Worm (Caenorhabditis elegans) whole organism, L2 larva: ENCODE results near the gene K10C2.6.

Experiments used
- C34F6.9 ChIP-seq: fragments of 150-350 bp; optimal IDR thresholded peaks from 2 replicates; lab custom pipeline; 2014; ENCODE audit warnings: missing biosample characterization, missing genetic modification characterization
- F13H6.1 ChIP-seq: sonication (generic microtip); optimal IDR thresholded peaks from 2 replicates; lab custom pipeline; 2016; ENCODE audit warnings: missing genetic modification characterization, missing compliant biosample characterization
- ZK546.5 ChIP-seq: sonication (generic microtip); optimal IDR thresholded peaks from 2 replicates; lab custom pipeline; 2017; ENCODE audit warnings: missing biosample characterization, missing genetic modification characterization
- alr-1 ChIP-seq: fragments of 150-350 bp; optimal IDR thresholded peaks from 2 replicates; lab custom pipeline; 2014; ENCODE audit warnings: missing biosample characterization, missing genetic modification characterization
- ama-1 ChIP-seq: fragments of 150-350 bp; optimal IDR thresholded peaks from 2 replicates; lab custom pipeline; 2018; ENCODE audit warnings: inconsistent platforms
- blmp-1 ChIP-seq: sonication (generic microtip); optimal IDR thresholded peaks from 2 replicates; lab custom pipeline; 2017; ENCODE audit warnings: missing genetic modification characterization, mild to moderate bottlenecking, missing compliant biosample characterization, antibody characterized with exemption, moderate library complexity; ENCODE audit not compliant: insufficient read depth
- ceh-16 ChIP-seq: fragments of 150-350 bp; optimal IDR thresholded peaks from 2 replicates; lab custom pipeline; 2014; ENCODE audit warnings: missing biosample characterization, missing genetic modification characterization
- ceh-82 ChIP-seq: fragments of 150-350 bp; optimal IDR thresholded peaks from 2 replicates; lab custom pipeline; 2014; ENCODE audit warnings: missing biosample characterization, missing genetic modification characterization
- crh-2 ChIP-seq: sonication (generic microtip); optimal IDR thresholded peaks from 2 replicates; lab custom pipeline; 2017; ENCODE audit warnings: missing biosample characterization, missing genetic modification characterization
- dmd-4 ChIP-seq: sonication (generic microtip); optimal IDR thresholded peaks from 2 replicates; lab custom pipeline; 2017; ENCODE audit warnings: missing biosample characterization, missing genetic modification characterization
- egl-27 ChIP-seq: sonication (generic microtip); optimal IDR thresholded peaks from 3 replicates; lab custom pipeline; 2017; ENCODE audit warnings: missing biosample characterization, missing genetic modification reagents, missing genetic modification characterization
- elt-1 ChIP-seq: fragments of 150-350 bp; optimal IDR thresholded peaks from 2 replicates; lab custom pipeline; 2014; ENCODE audit warnings: missing biosample characterization, missing genetic modification characterization
- gmeb-1 ChIP-seq: fragments of 150-350 bp; optimal IDR thresholded peaks from 2 replicates; lab custom pipeline; 2014; ENCODE audit warnings: missing biosample characterization, missing genetic modification characterization
- lin-11 ChIP-seq: fragments of 150-350 bp; sonication (generic microtip); optimal IDR thresholded peaks from 2 replicates; lab custom pipeline; 2014; ENCODE audit warnings: missing biosample characterization, missing genetic modification characterization, inconsistent platforms, mixed read lengths
- lin-13 ChIP-seq: fragments of 150-350 bp; optimal IDR thresholded peaks from 2 replicates; lab custom pipeline; 2014; ENCODE audit warnings: missing biosample characterization, missing genetic modification reagents, missing genetic modification characterization
- lin-39 ChIP-seq: fragments of 150-350 bp; optimal IDR thresholded peaks from 2 replicates; lab custom pipeline; 2014; ENCODE audit warnings: missing biosample characterization, missing genetic modification reagents, missing genetic modification characterization
- lsy-2 ChIP-seq, 2 experiments: fragments of 150-350 bp in 1 of 2; sonication (generic microtip) in 1 of 2; optimal IDR thresholded peaks; 2 replicates each; lab custom pipeline; 2014 to 2017; ENCODE audit warnings: missing biosample characterization in 2 of 2, missing genetic modification characterization in 2 of 2
- mab-5 ChIP-seq: fragments of 150-350 bp; optimal IDR thresholded peaks from 2 replicates; lab custom pipeline; 2014; ENCODE audit warnings: missing biosample characterization, missing genetic modification characterization
- mbf-1 ChIP-seq: sonication (generic microtip); optimal IDR thresholded peaks from 2 replicates; lab custom pipeline; 2017; ENCODE audit warnings: missing biosample characterization, missing genetic modification characterization
- mdl-1 ChIP-seq, 2 experiments: fragments of 150-350 bp in 1 of 2; sonication (generic microtip) in 1 of 2; optimal IDR thresholded peaks; 2 replicates each; lab custom pipeline; 2017; ENCODE audit warnings: missing biosample characterization in 2 of 2, missing genetic modification characterization in 2 of 2
- nhr-11 ChIP-seq: fragments of 150-350 bp; optimal IDR thresholded peaks from 2 replicates; lab custom pipeline; 2014; ENCODE audit warnings: missing biosample characterization, missing genetic modification characterization
- nhr-129 ChIP-seq: fragments of 150-350 bp; optimal IDR thresholded peaks from 2 replicates; lab custom pipeline; 2014; ENCODE audit warnings: missing biosample characterization, missing genetic modification characterization
- nhr-23 ChIP-seq: fragments of 150-350 bp; optimal IDR thresholded peaks from 2 replicates; lab custom pipeline; 2014; ENCODE audit warnings: missing biosample characterization, missing genetic modification reagents, missing genetic modification characterization
- nhr-237 ChIP-seq: fragments of 150-350 bp; optimal IDR thresholded peaks from 2 replicates; lab custom pipeline; 2014; ENCODE audit warnings: missing biosample characterization, missing genetic modification characterization
- nhr-25 ChIP-seq: fragments of 150-350 bp; sonication (generic microtip); optimal IDR thresholded peaks from 3 replicates; lab custom pipeline; 2014; ENCODE audit warnings: missing biosample characterization, missing genetic modification characterization
- nhr-6 ChIP-seq: fragments of 150-350 bp; optimal IDR thresholded peaks from 2 replicates; lab custom pipeline; 2014; ENCODE audit warnings: missing biosample characterization, missing genetic modification characterization
- sem-4 ChIP-seq: fragments of 150-350 bp; optimal IDR thresholded peaks from 2 replicates; lab custom pipeline; 2014; ENCODE audit warnings: missing biosample characterization, missing genetic modification reagents, missing genetic modification characterization
- skn-1 ChIP-seq: sonication (generic microtip); optimal IDR thresholded peaks from 2 replicates; lab custom pipeline; 2017; ENCODE audit warnings: missing biosample characterization, missing genetic modification characterization
- sma-3 ChIP-seq: sonication (generic microtip); optimal IDR thresholded peaks from 2 replicates; lab custom pipeline; 2016; ENCODE audit warnings: missing genetic modification reagents, missing genetic modification characterization, missing compliant biosample characterization
- sma-9 ChIP-seq, 2 experiments: fragments of 150-350 bp in 1 of 2; sonication (generic microtip) in 1 of 2; optimal IDR thresholded peaks; 2 replicates each; lab custom pipeline; 2014 to 2016; ENCODE audit warnings: missing genetic modification characterization in 2 of 2, mild to moderate bottlenecking in 1 of 2, missing biosample characterization in 1 of 2, missing compliant biosample characterization in 1 of 2, missing genetic modification reagents in 1 of 2, moderate library complexity in 1 of 2
- snpc-4 ChIP-seq: fragments of 150-350 bp; optimal IDR thresholded peaks from 2 replicates; lab custom pipeline; 2014; ENCODE audit warnings: missing biosample characterization, missing genetic modification characterization
- unc-39 ChIP-seq: fragments of 150-350 bp; optimal IDR thresholded peaks from 2 replicates; lab custom pipeline; 2014; ENCODE audit warnings: missing biosample characterization, missing genetic modification characterization
- zag-1 ChIP-seq: fragments of 150-350 bp; optimal IDR thresholded peaks from 2 replicates; lab custom pipeline; 2014; ENCODE audit warnings: missing biosample characterization, missing genetic modification characterization
- ztf-1 ChIP-seq: fragments of 200-800 bp; sonication (Bioruptor generic); conservative IDR thresholded peaks from 2 replicates; pipeline ENCODE4 v1.3.6; 2022; ENCODE audit warnings: missing genetic modification characterization, missing compliant biosample characterization
- ztf-11 ChIP-seq: sonication (generic microtip); optimal IDR thresholded peaks from 2 replicates; lab custom pipeline; 2017; ENCODE audit warnings: missing biosample characterization, missing genetic modification characterization
- ztf-4 ChIP-seq: fragments of 150-350 bp; optimal IDR thresholded peaks from 2 replicates; lab custom pipeline; 2014; ENCODE audit warnings: missing biosample characterization, missing genetic modification characterization

Gene K10C2.6

DNA sequence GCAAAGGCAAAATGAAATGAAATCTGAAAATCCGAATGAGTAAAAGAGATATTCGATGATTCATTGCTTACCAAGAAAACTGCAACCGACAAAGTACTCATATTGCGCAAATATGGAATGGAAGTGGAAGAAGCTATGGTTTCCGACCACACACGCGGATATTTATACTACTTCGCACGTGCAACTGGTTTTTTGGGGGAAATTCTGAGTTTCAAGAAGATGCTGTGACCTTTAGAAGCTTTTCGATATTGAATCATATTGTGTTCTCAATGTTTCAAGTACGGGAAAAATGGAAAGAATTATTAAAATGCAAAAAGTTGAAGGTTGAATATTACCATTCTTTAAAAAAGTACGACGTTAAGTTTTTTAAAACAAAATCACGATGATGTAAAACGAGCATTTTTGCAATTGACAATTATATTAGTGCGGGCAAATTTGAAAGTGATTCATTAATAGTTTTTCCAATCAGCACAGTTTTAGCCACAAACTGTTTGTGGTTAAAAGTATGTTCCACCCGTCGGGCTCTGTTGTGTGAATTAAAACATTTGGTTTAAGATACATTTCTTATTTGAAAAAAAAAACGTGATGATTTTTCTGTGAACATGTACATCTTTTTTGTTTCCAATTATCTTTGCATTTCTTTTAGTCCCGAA, at the start of gene K10C2.6, which contains the start of gene grl-6:
Gene K10C2.6, plus strand, starts transcription at position 603 of the 653 bp plus-strand sequence.
Gene grl-6, minus strand, starts transcription at position 101 of the 653 bp plus-strand sequence.
- TF ChIP-seq ztf-1 (GFP tag; lab: Robert Waterston, UW), result no peak
- TF ChIP-seq egl-27 (tag; lab: Kevin White, UChicago), result no peak
- no peak for TF ChIP-seq zag-1 (tag; lab: Kevin White, UChicago)
- TF ChIP-seq F13H6.1 (tag; lab: Kevin White, UChicago), result no peak
- TF ChIP-seq C34F6.9, result no peak
- TF ChIP-seq elt-1 (tag; lab: Kevin White, UChicago), result no peak
- no peak for TF ChIP-seq ztf-4 (tag; lab: Kevin White, UChicago)
- TF ChIP-seq ama-1, result no peak
- no peak for TF ChIP-seq nhr-129 (tag; lab: Kevin White, UChicago)
- TF ChIP-seq unc-39 (tag; lab: Kevin White, UChicago), result no peak
- TF ChIP-seq mab-5 (tag; lab: Kevin White, UChicago), result no peak
- TF ChIP-seq mbf-1 (tag; lab: Kevin White, UChicago), result no peak
- TF ChIP-seq alr-1, result no peak
- no peak for TF ChIP-seq ZK546.5 (tag; lab: Kevin White, UChicago)
- no peak for TF ChIP-seq ztf-11 (tag; lab: Kevin White, UChicago)
- TF ChIP-seq nhr-237, result no peak
- TF ChIP-seq sem-4 (tag; lab: Kevin White, UChicago), result no peak

DNA sequence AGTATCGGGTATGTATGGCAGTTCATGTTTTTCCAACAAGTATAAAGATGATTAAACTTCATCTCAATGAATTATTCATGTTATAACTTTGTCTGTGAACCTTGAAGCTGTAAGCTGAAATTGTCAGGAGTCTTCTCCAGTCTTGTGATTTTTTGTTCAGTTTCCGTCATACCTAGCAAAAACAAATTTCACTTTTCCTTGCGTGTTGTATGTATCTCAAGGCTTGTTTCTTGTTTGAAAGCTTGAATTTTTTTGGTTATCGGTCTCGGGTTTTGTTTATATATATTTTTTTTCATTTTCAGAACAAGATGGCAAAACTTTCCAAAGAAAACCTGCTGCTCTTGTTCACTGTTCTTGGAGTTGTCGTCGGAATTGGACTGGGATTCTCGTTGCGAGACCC, 48.1 kb upstream of the K10C2.6 start, which contains the start of gene glt-4:
Gene glt-4, plus strand, starts transcription at position 301 of the 400 bp plus-strand sequence.
- TF ChIP-seq ceh-16, result no peak
- no peak for TF ChIP-seq lin-11 (tag; lab: Kevin White, UChicago)
- no peak for TF ChIP-seq mab-5 (tag; lab: Kevin White, UChicago)
- TF ChIP-seq nhr-237, result no peak
- no peak for TF ChIP-seq snpc-4 (tag; lab: Kevin White, UChicago)
- TF ChIP-seq ztf-4 (tag; lab: Kevin White, UChicago), result no peak
- no peak for TF ChIP-seq ceh-82
- no peak for TF ChIP-seq ztf-1 (GFP tag; lab: Robert Waterston, UW)
- TF ChIP-seq sma-3 (GFP tag; lab: Kevin White, UChicago), result no peak
- no peak for TF ChIP-seq skn-1 (tag; lab: Kevin White, UChicago)
- TF ChIP-seq nhr-129 (tag; lab: Kevin White, UChicago), result no peak
- TF ChIP-seq nhr-25, result no peak
- TF ChIP-seq lsy-2 (tag; optimal IDR thresholded peaks at IDR 0.05; lab: Kevin White, UChicago), result no peak
- TF ChIP-seq crh-2 (tag; lab: Kevin White, UChicago), result no peak

DNA sequence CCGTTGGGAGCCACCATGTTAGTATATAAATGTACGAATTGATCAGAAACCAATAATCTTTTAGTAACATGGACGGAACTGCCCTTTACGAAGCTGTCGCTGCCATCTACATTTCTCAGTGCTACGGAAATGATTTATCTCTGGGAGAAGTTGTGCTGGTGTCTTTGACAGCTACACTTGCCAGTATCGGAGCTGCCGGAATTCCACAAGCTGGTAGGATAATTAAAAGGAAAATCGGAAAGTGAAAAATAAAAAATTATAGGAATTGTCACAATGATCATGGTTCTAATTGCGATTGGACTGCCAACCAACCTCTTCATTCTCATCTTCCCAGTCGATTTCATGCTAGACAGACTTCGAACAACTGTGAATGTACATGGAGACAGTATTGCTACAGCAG, 45.3 kb upstream of the K10C2.6 start:
- TF ChIP-seq zag-1 (tag; lab: Kevin White, UChicago) (no peak), nhr-23 (tag; lab: Kevin White, UChicago) (no peak), dmd-4 (tag; lab: Kevin White, UChicago) (no peak), elt-1 (tag; lab: Kevin White, UChicago) (no peak), lin-13 (GFP tag; lab: Kevin White, UChicago) (no peak), ztf-11 (tag; lab: Kevin White, UChicago) (no peak), ceh-82 (no peak), mdl-1 (tag; optimal IDR thresholded peaks at IDR 0.05; lab: Kevin White, UChicago) (no peak), snpc-4 (tag; lab: Kevin White, UChicago) (no peak), lin-11 (tag; lab: Kevin White, UChicago) (no peak), blmp-1 (tag; lab: Kevin White, UChicago) (no peak), ZK546.5 (tag; lab: Kevin White, UChicago) (no peak), sma-9 (GFP tag; optimal IDR thresholded peaks at IDR 0.05; lab: Kevin White, UChicago) (no peak), sma-9 (tag; optimal IDR thresholded peaks at IDR 0.05; lab: Kevin White, UChicago) (no peak), lsy-2 (tag; optimal IDR thresholded peaks at IDR 0.05; lab: Kevin White, UChicago) (no peak), gmeb-1 (tag; lab: Kevin White, UChicago) (no peak), ztf-4 (tag; lab: Kevin White, UChicago) (no peak), egl-27 (tag; lab: Kevin White, UChicago) (no peak), lin-39 (tag; lab: Kevin White, UChicago) (no peak), nhr-11 (no peak), nhr-6 (tag; lab: Kevin White, UChicago) (no peak)
- TF ChIP-seq, all 48 proteins: peak for 0
